Fruit fly (Drosophila melanogaster) whole organism, embryonic: ENCODE measurements around the gene Cyp313b1.

Experiments
- CG10321 ChIP-seq: fragments of 200-800 bp; sonication (Bioruptor generic); IDR thresholded peaks from 2 replicates; pipeline ENCODE4 v1.3.6; 2022; ENCODE audit warnings: missing biosample characterization, missing genetic modification characterization
- CG10543 ChIP-seq: fragments of 200-800 bp; sonication (Bioruptor generic); optimal IDR thresholded peaks from 3 replicates; lab custom pipeline; 2017; ENCODE audit warnings: missing biosample characterization, mild to moderate bottlenecking, missing genetic modification characterization, moderate library complexity
- CG11093 ChIP-seq: fragments of 200-800 bp; sonication (Bioruptor generic); IDR thresholded peaks from 3 replicates; pipeline ENCODE4 v1.3.6; 2022; ENCODE audit warnings: missing biosample characterization, missing genetic modification characterization
- CG12236 ChIP-seq: fragments of 200-800 bp; sonication (Bioruptor generic); optimal IDR thresholded peaks from 2 replicates; lab custom pipeline; 2016; ENCODE audit warnings: missing biosample characterization, missing genetic modification characterization
- CG12391 ChIP-seq: fragments of 200-800 bp; sonication (Bioruptor generic); optimal IDR thresholded peaks from 3 replicates; lab custom pipeline; 2018; ENCODE audit warnings: missing biosample characterization, mild to moderate bottlenecking, missing genetic modification characterization, moderate library complexity
- CG12769 ChIP-seq: fragments of 200-800 bp; sonication (Bioruptor generic); optimal IDR thresholded peaks from 2 replicates; lab custom pipeline; 2019; ENCODE audit warnings: missing biosample characterization, mild to moderate bottlenecking, missing genetic modification characterization, moderate library complexity
- CG13287 ChIP-seq: fragments of 200-800 bp; sonication (Bioruptor generic); IDR thresholded peaks from 2 replicates; pipeline ENCODE4 v1.3.6; 2022; ENCODE audit warnings: missing biosample characterization, missing genetic modification characterization; ENCODE audit not compliant: partially characterized antibody
- CG15011 ChIP-seq: fragments of 200-800 bp; sonication (Bioruptor generic); optimal IDR thresholded peaks from 3 replicates; lab custom pipeline; 2018; ENCODE audit warnings: missing biosample characterization, mild to moderate bottlenecking, missing genetic modification characterization
- CG17328 ChIP-seq: fragments of 200-800 bp; sonication (Bioruptor generic); IDR thresholded peaks from 2 replicates; pipeline ENCODE4 v1.3.6; 2022; ENCODE audit warnings: missing biosample characterization, missing genetic modification characterization
- CG18011 ChIP-seq: fragments of 200-800 bp; sonication (Bioruptor generic); optimal IDR thresholded peaks from 2 replicates; lab custom pipeline; 2017; ENCODE audit warnings: missing biosample characterization, missing genetic modification characterization, mild to moderate bottlenecking, moderate library complexity, missing genotype
- CG2120 ChIP-seq: fragments of 200-800 bp; sonication (Bioruptor generic); optimal IDR thresholded peaks from 3 replicates; lab custom pipeline; 2016; ENCODE audit warnings: missing biosample characterization, missing genetic modification characterization
- CG3407 ChIP-seq: fragments of 200-800 bp; sonication (Bioruptor generic); optimal IDR thresholded peaks from 2 replicates; lab custom pipeline; 2018; ENCODE audit warnings: missing biosample characterization, mild to moderate bottlenecking, missing genetic modification characterization
- CG3847 ChIP-seq: fragments of 200-800 bp; sonication (Bioruptor generic); IDR thresholded peaks from 2 replicates; pipeline ENCODE4 v1.3.6; 2022; ENCODE audit warnings: missing biosample characterization, missing genetic modification characterization
- CG6765 ChIP-seq: fragments of 200-800 bp; sonication (Bioruptor generic); optimal IDR thresholded peaks from 3 replicates; lab custom pipeline; 2017; ENCODE audit warnings: missing biosample characterization, mild to moderate bottlenecking, missing genetic modification characterization
- CG7786 ChIP-seq: fragments of 200-800 bp; sonication (Bioruptor generic); optimal IDR thresholded peaks from 2 replicates; lab custom pipeline; 2016; ENCODE audit warnings: missing biosample characterization, missing genetic modification characterization
- CG7987 ChIP-seq: fragments of 200-800 bp; sonication (Bioruptor generic); optimal IDR thresholded peaks from 2 replicates; lab custom pipeline; 2018; ENCODE audit warnings: missing biosample characterization, mild to moderate bottlenecking, missing genetic modification characterization, moderate library complexity
- CG8281 ChIP-seq: fragments of 200-800 bp; sonication (Bioruptor generic); optimal IDR thresholded peaks from 2 replicates; lab custom pipeline; 2018; ENCODE audit warnings: missing biosample characterization, mild to moderate bottlenecking, missing genetic modification characterization, moderate library complexity
- CG8924 ChIP-seq: fragments of 200-800 bp; optimal IDR thresholded peaks from 3 replicates; lab custom pipeline; 2019; ENCODE audit warnings: missing biosample characterization, mild to moderate bottlenecking, missing genetic modification characterization, moderate library complexity
- CG9609 ChIP-seq: fragments of 200-800 bp; sonication (Bioruptor generic); optimal IDR thresholded peaks from 3 replicates; lab custom pipeline; 2016; ENCODE audit warnings: missing biosample characterization, missing genetic modification characterization
- CHES-1-like ChIP-seq: fragments of 200-800 bp; sonication (Bioruptor generic); optimal IDR thresholded peaks from 2 replicates; lab custom pipeline; 2016; ENCODE audit warnings: missing biosample characterization, missing genetic modification characterization
- D19A ChIP-seq: fragments of 200-800 bp; optimal IDR thresholded peaks from 3 replicates; lab custom pipeline; 2019; ENCODE audit warnings: missing biosample characterization, mild to moderate bottlenecking, missing genetic modification characterization, moderate library complexity
- Dll ChIP-seq: fragments of 200-800 bp; sonication (Bioruptor generic); IDR thresholded peaks from 4 replicates; pipeline ENCODE4 v1.3.6; 2022; ENCODE audit warnings: missing biosample characterization, missing genetic modification characterization; ENCODE audit not compliant: partially characterized antibody
- Dref ChIP-seq: fragments of 200-800 bp; sonication (Bioruptor generic); IDR thresholded peaks from 2 replicates; pipeline ENCODE4 v1.3.6; 2022; ENCODE audit warnings: missing biosample characterization, missing genetic modification characterization
- Fer1 ChIP-seq: fragments of 200-800 bp; sonication (Bioruptor generic); optimal IDR thresholded peaks from 2 replicates; lab custom pipeline; 2017; ENCODE audit warnings: missing biosample characterization, mild to moderate bottlenecking, missing genetic modification characterization
- Fer2 ChIP-seq: fragments of 200-800 bp; sonication (Bioruptor generic); optimal IDR thresholded peaks from 2 replicates; lab custom pipeline; 2018; ENCODE audit warnings: missing biosample characterization, mild to moderate bottlenecking, missing genetic modification characterization, moderate library complexity
- MBD-R2 ChIP-seq: fragments of 200-800 bp; sonication (Bioruptor generic); IDR thresholded peaks from 2 replicates; pipeline ENCODE4 v1.3.6; 2022; ENCODE audit warnings: missing biosample characterization, missing genetic modification characterization
- Neu2 ChIP-seq: fragments of 200-800 bp; sonication (Bioruptor generic); optimal IDR thresholded peaks from 3 replicates; lab custom pipeline; 2016; ENCODE audit warnings: missing biosample characterization, missing genetic modification characterization, borderline replicate concordance
- Nf-YC ChIP-seq: fragments of 200-800 bp; optimal IDR thresholded peaks from 3 replicates; lab custom pipeline; 2019; ENCODE audit warnings: missing biosample characterization, mild to moderate bottlenecking, missing genetic modification characterization, moderate library complexity
- Scr ChIP-seq: fragments of 200-800 bp; sonication (Bioruptor generic); IDR thresholded peaks from 2 replicates; pipeline ENCODE4 v1.3.6; 2022; ENCODE audit warnings: missing biosample characterization, missing genetic modification characterization; ENCODE audit not compliant: partially characterized antibody
- Sry-δ ChIP-seq: fragments of 200-800 bp; sonication (Bioruptor generic); optimal IDR thresholded peaks from 2 replicates; lab custom pipeline; 2016; ENCODE audit warnings: missing biosample characterization, missing genetic modification characterization
- Trl ChIP-seq, 3 experiments: fragments of >200 bp in 2 of 3; fragments of 200-800 bp in 1 of 3; sonication (Bioruptor generic) in 1 of 3; optimal IDR thresholded peaks; 2 replicates in 1 of 3; 3 replicates in 2 of 3; lab custom pipeline; 2016 to 2017; ENCODE audit warnings: missing biosample characterization in 1 of 3, missing genetic modification characterization in 1 of 3
- ab ChIP-seq: fragments of 200-800 bp; sonication (Bioruptor generic); optimal IDR thresholded peaks from 2 replicates; lab custom pipeline; 2016; ENCODE audit warnings: missing biosample characterization, missing genetic modification characterization
- bowl ChIP-seq: fragments of 200-800 bp; sonication (Bioruptor generic); IDR thresholded peaks from 2 replicates; pipeline ENCODE4 v1.3.6; 2022; ENCODE audit warnings: missing biosample characterization, missing genetic modification characterization
- bsh ChIP-seq, 2 experiments: fragments of 200-800 bp; sonication (Bioruptor generic); optimal IDR thresholded peaks; 2 replicates each; lab custom pipeline; 2017 to 2018; ENCODE audit warnings: mild to moderate bottlenecking in 2 of 2, missing biosample characterization in 2 of 2, missing genetic modification characterization in 2 of 2, moderate library complexity in 1 of 2
- dan ChIP-seq: fragments of 200-800 bp; sonication (Bioruptor generic); IDR thresholded peaks from 2 replicates; pipeline ENCODE4 v1.3.6; 2022; ENCODE audit warnings: missing biosample characterization, missing genetic modification characterization
- esg ChIP-seq: fragments of 200-800 bp; sonication (Bioruptor generic); conservative IDR thresholded peaks from 2 replicates; pipeline ENCODE4 v1.3.6; 2022; ENCODE audit warnings: missing biosample characterization, missing genetic modification characterization
- gce ChIP-seq: fragments of 200-800 bp; sonication (Bioruptor generic); IDR thresholded peaks from 3 replicates; pipeline ENCODE4 v1.3.6; 2022; ENCODE audit warnings: missing biosample characterization, missing genetic modification characterization
- h ChIP-seq: fragments of >200 bp; optimal IDR thresholded peaks from 2 replicates; lab custom pipeline; 2017
- lola ChIP-seq, 3 experiments: fragments of >200 bp in 2 of 3; fragments of 200-800 bp in 1 of 3; sonication (Bioruptor generic) in 1 of 3; optimal IDR thresholded peaks; 2 replicates each; lab custom pipeline; 2017 to 2019; ENCODE audit warnings: missing biosample characterization in 3 of 3, missing genetic modification characterization in 3 of 3, mild to moderate bottlenecking in 1 of 3, moderate library complexity in 1 of 3
- lov ChIP-seq, 2 experiments: fragments of 200-800 bp in 1 of 2; fragments of >200 bp in 1 of 2; sonication (Bioruptor generic) in 1 of 2; IDR thresholded peaks in 1 of 2; optimal IDR thresholded peaks in 1 of 2; 2 replicates in 1 of 2; 3 replicates in 1 of 2; pipeline versions ENCODE4 v1.3.6 to Lab custom; 2017 to 2022; ENCODE audit warnings: missing biosample characterization in 1 of 2, missing genetic modification characterization in 1 of 2
- nmo ChIP-seq: fragments of 200-800 bp; sonication (Bioruptor generic); optimal IDR thresholded peaks from 2 replicates; lab custom pipeline; 2018; ENCODE audit warnings: missing biosample characterization, mild to moderate bottlenecking, missing genetic modification characterization, moderate library complexity
- otp ChIP-seq: fragments of 200-800 bp; sonication (Bioruptor generic); IDR thresholded peaks from 3 replicates; pipeline ENCODE4, ENCODE4 v1.3.6; 2022; ENCODE audit warnings: missing biosample characterization, missing genetic modification characterization
- p53 ChIP-seq: fragments of 200-800 bp; sonication (Bioruptor generic); optimal IDR thresholded peaks from 2 replicates; lab custom pipeline; 2016; ENCODE audit warnings: missing biosample characterization, missing genetic modification characterization
- pho ChIP-seq: fragments of 200-800 bp; sonication (Bioruptor generic); optimal IDR thresholded peaks from 2 replicates; lab custom pipeline; 2016; ENCODE audit warnings: missing biosample characterization, missing genetic modification characterization
- salm ChIP-seq: fragments of 200-800 bp; sonication (Bioruptor generic); optimal IDR thresholded peaks from 2 replicates; lab custom pipeline; 2018; ENCODE audit warnings: missing biosample characterization, mild to moderate bottlenecking, missing genetic modification characterization
- shn ChIP-seq: fragments of 200-800 bp; sonication (Bioruptor generic); optimal IDR thresholded peaks from 3 replicates; lab custom pipeline; 2016; ENCODE audit warnings: missing biosample characterization, missing genetic modification characterization
- vfl ChIP-seq: fragments of 200-800 bp; sonication (Bioruptor generic); optimal IDR thresholded peaks from 2 replicates; lab custom pipeline; 2016; ENCODE audit warnings: missing biosample characterization, missing genetic modification characterization
- wor ChIP-seq: fragments of 200-800 bp; sonication (Bioruptor generic); IDR thresholded peaks from 2 replicates; pipeline ENCODE4 v1.3.6; 2022; ENCODE audit warnings: missing biosample characterization, missing genetic modification characterization
- yki ChIP-seq: fragments of >200 bp; optimal IDR thresholded peaks from 3 replicates; lab custom pipeline; 2018
- zfh2 ChIP-seq: fragments of 200-800 bp; sonication (Bioruptor generic); optimal IDR thresholded peaks from 2 replicates; lab custom pipeline; 2016; ENCODE audit warnings: missing biosample characterization, missing genetic modification characterization

The Cyp313b1 gene

dm6 chr3R:8676560-8677000, 31.1 kb upstream of the Cyp313b1 start, which contains the start of the genes Unc50, CG11755 and CG8043 (continued):
- TF ChIP-seq bowl (GFP tag; lab: Robert Waterston, UW) (no peak), CG7786 (GFP tag; lab: Kevin White, UChicago) (peak; percentile 60), Nf-YC (tag; lab: Kevin White, UChicago) (peak; percentile 71), CG11093 (GFP tag; lab: Robert Waterston, UW) (peak; percentile 73; the same call in 2 of the 3 replicates), bsh (GFP tag; optimal IDR thresholded peaks at IDR 0.05; lab: Kevin White, UChicago) (peak in 1 of 2 experiments; percentile 72), Fer1 (GFP tag; lab: Kevin White, UChicago) (no peak), CG15011 (GFP tag; lab: Kevin White, UChicago) (peak; percentile 53), Trl (optimal IDR thresholded peaks at IDR 0.05; lab: Kevin White, UChicago) (no peak), Trl (GFP tag; optimal IDR thresholded peaks at IDR 0.05; lab: Kevin White, UChicago) (peak; percentile 56), wor (GFP tag; lab: Robert Waterston, UW) (peak; percentile 54), CG6765 (peak; percentile 11), CG12236 (peak; percentile 22), lov (optimal IDR thresholded peaks at IDR 0.05; lab: Kevin White, UChicago) (no peak), lov (GFP tag; IDR thresholded peaks at IDR 0.05; lab: Robert Waterston, UW) (0 out of 3 replicates have a peak, but pooled peaks have one; percentile 11), CG10321 (GFP tag; lab: Robert Waterston, UW) (no peak), h (lab: Kevin White, UChicago) (no peak), CG18011 (peak; percentile 70), CG13287 (GFP tag; lab: Robert Waterston, UW) (peak; percentile 99), yki (lab: Kevin White, UChicago) (no peak), Scr (GFP tag; lab: Robert Waterston, UW) (peak; percentile 99), pho (GFP tag; lab: Kevin White, UChicago) (peak; percentile 71), salm (no peak), Dll (peak; percentile 100), CHES-1-like (peak; percentile 33), vfl (GFP tag; lab: Kevin White, UChicago) (peak; percentile 78), CG12769 (tag; lab: Kevin White, UChicago) (no peak), ab (GFP tag; lab: Kevin White, UChicago) (no peak), D19A (tag; lab: Kevin White, UChicago) (peak; percentile 69), p53 (GFP tag; lab: Kevin White, UChicago) (no peak), Fer2 (tag; lab: Kevin White, UChicago) (peak; percentile 63), MBD-R2 (GFP tag; lab: Robert Waterston, UW) (peak; percentile 95), otp (GFP tag; lab: Robert Waterston, UW) (no peak), CG8281 (tag; lab: Kevin White, UChicago) (peak; percentile 41), esg (peak; percentile 63), CG10543 (peak; percentile 78), Sry-δ (GFP tag; lab: Kevin White, UChicago) (peak; percentile 90), Dref (GFP tag; lab: Robert Waterston, UW) (peak; percentile 36; the same call in 1 of the 2 replicates), CG2120 (GFP tag; lab: Kevin White, UChicago) (peak; percentile 89), lola (GFP tag; optimal IDR thresholded peaks at IDR 0.05; lab: Kevin White, UChicago) (peak in 1 of 3 experiments; percentile 82), nmo (GFP tag; lab: Kevin White, UChicago) (peak; percentile 92), CG9609 (GFP tag; lab: Kevin White, UChicago) (peak; percentile 68), CG17328 (GFP tag; lab: Robert Waterston, UW) (0 out of 2 replicates have a peak, but pooled peaks have one; percentile 7), CG3847 (GFP tag; lab: Robert Waterston, UW) (peak; percentile 89), CG7987 (peak; percentile 39), dan (GFP tag; lab: Robert Waterston, UW) (no peak), Neu2 (GFP tag; lab: Kevin White, UChicago) (no peak), CG8924 (tag; lab: Kevin White, UChicago) (peak; percentile 82), CG12391 (peak; percentile 87), shn (GFP tag; lab: Kevin White, UChicago) (peak; percentile 45), CG3407 (GFP tag; lab: Kevin White, UChicago) (peak; percentile 53), gce (no peak), zfh2 (peak; percentile 72)
